Worm (Caenorhabditis elegans) whole organism, mixed stage, embryonic: ENCODE measurements around the gene klp-20.

Experiments
- M03D4.4 ChIP-seq: sonication (generic microtip); optimal IDR thresholded peaks from 2 replicates; lab custom pipeline; 2017; ENCODE audit warnings: mild to moderate bottlenecking, missing genetic modification characterization, missing compliant biosample characterization
- blmp-1 ChIP-seq: fragments of 150-350 bp; optimal IDR thresholded peaks from 2 replicates; lab custom pipeline; 2014; ENCODE audit warnings: missing biosample characterization, missing genetic modification characterization
- ceh-39 ChIP-seq: fragments of 150-350 bp; optimal IDR thresholded peaks from 2 replicates; lab custom pipeline; 2014; ENCODE audit warnings: missing biosample characterization, missing genetic modification characterization
- ceh-43 ChIP-seq: fragments of 200-800 bp; sonication (Bioruptor generic); optimal IDR thresholded peaks from 2 replicates; lab custom pipeline; 2018; ENCODE audit warnings: mild to moderate bottlenecking, missing genetic modification characterization, moderate library complexity, missing compliant biosample characterization
- ceh-83 ChIP-seq: fragments of 200-800 bp; sonication (Bioruptor generic); optimal IDR thresholded peaks from 2 replicates; lab custom pipeline; 2018; ENCODE audit warnings: mild to moderate bottlenecking, missing genetic modification characterization, missing compliant biosample characterization
- ces-1 ChIP-seq: fragments of 150-350 bp; optimal IDR thresholded peaks from 2 replicates; lab custom pipeline; 2014; ENCODE audit warnings: missing biosample characterization, missing genetic modification reagents, missing genetic modification characterization
- cnd-1 ChIP-seq: fragments of 200-800 bp; sonication (Bioruptor generic); optimal IDR thresholded peaks from 2 replicates; lab custom pipeline; 2018; ENCODE audit warnings: mild to moderate bottlenecking, missing genetic modification characterization, missing compliant biosample characterization
- drap-1 ChIP-seq: fragments of 200-800 bp; sonication (Bioruptor generic); optimal IDR thresholded peaks from 3 replicates; lab custom pipeline; 2018; ENCODE audit warnings: mild to moderate bottlenecking, missing genetic modification characterization, missing compliant biosample characterization
- elt-3 ChIP-seq: fragments of 150-350 bp; optimal IDR thresholded peaks from 2 replicates; lab custom pipeline; 2014; ENCODE audit warnings: missing biosample characterization, missing genetic modification characterization
- flh-1 ChIP-seq: fragments of 200-800 bp; sonication (Bioruptor generic); optimal IDR thresholded peaks from 2 replicates; lab custom pipeline; 2018; ENCODE audit warnings: mild to moderate bottlenecking, missing genetic modification characterization, moderate library complexity, missing compliant biosample characterization
- ham-2 ChIP-seq: fragments of 200-800 bp; sonication (Bioruptor generic); optimal IDR thresholded peaks from 2 replicates; lab custom pipeline; 2018; ENCODE audit warnings: mild to moderate bottlenecking, missing genetic modification characterization, missing compliant biosample characterization
- hlh-1 ChIP-seq: fragments of 150-350 bp; optimal IDR thresholded peaks from 2 replicates; lab custom pipeline; 2014; ENCODE audit warnings: missing biosample characterization, missing genetic modification reagents, missing genetic modification characterization
- lin-32 ChIP-seq: fragments of 200-800 bp; sonication (Bioruptor generic); optimal IDR thresholded peaks from 2 replicates; lab custom pipeline; 2018; ENCODE audit warnings: mild to moderate bottlenecking, missing genetic modification characterization, missing compliant biosample characterization
- lsy-2 ChIP-seq: fragments of 150-350 bp; optimal IDR thresholded peaks from 2 replicates; lab custom pipeline; 2014; ENCODE audit warnings: missing biosample characterization, missing genetic modification characterization
- mab-5 ChIP-seq: fragments of 150-350 bp; optimal IDR thresholded peaks from 2 replicates; lab custom pipeline; 2014; ENCODE audit warnings: missing biosample characterization, missing genetic modification characterization
- mep-1 ChIP-seq: fragments of 150-350 bp; optimal IDR thresholded peaks from 2 replicates; lab custom pipeline; 2017; ENCODE audit warnings: missing biosample characterization, missing genetic modification reagents, missing genetic modification characterization, inconsistent platforms
- mls-2 ChIP-seq: sonication (generic microtip); optimal IDR thresholded peaks from 2 replicates; lab custom pipeline; 2016; ENCODE audit warnings: mild to moderate bottlenecking, missing genetic modification characterization, moderate library complexity, missing compliant biosample characterization
- nhr-2 ChIP-seq: fragments of 150-350 bp; optimal IDR thresholded peaks from 2 replicates; lab custom pipeline; 2014; ENCODE audit warnings: missing biosample characterization, missing genetic modification characterization
- nhr-237 ChIP-seq: fragments of 150-350 bp; optimal IDR thresholded peaks from 2 replicates; lab custom pipeline; 2014; ENCODE audit warnings: missing biosample characterization, missing genetic modification characterization
- nhr-28 ChIP-seq: fragments of 150-350 bp; optimal IDR thresholded peaks from 2 replicates; lab custom pipeline; 2014; ENCODE audit warnings: missing biosample characterization, missing genetic modification characterization
- nhr-76 ChIP-seq: sonication (generic microtip); optimal IDR thresholded peaks from 2 replicates; lab custom pipeline; 2017; ENCODE audit warnings: missing biosample characterization, missing genetic modification characterization
- pha-4 ChIP-seq: fragments of 150-350 bp; optimal IDR thresholded peaks from 2 replicates; lab custom pipeline; 2018; ENCODE audit warnings: missing biosample characterization, missing genetic modification reagents, missing genetic modification characterization
- sem-2 ChIP-seq: fragments of 200-800 bp; sonication (Bioruptor generic); optimal IDR thresholded peaks from 2 replicates; lab custom pipeline; 2018; ENCODE audit warnings: mild to moderate bottlenecking, missing genetic modification characterization, missing compliant biosample characterization
- snpc-4 ChIP-seq: fragments of 150-350 bp; optimal IDR thresholded peaks from 2 replicates; lab custom pipeline; 2014; ENCODE audit warnings: missing biosample characterization, missing genetic modification characterization
- sptf-1 ChIP-seq: sonication (generic microtip); optimal IDR thresholded peaks from 2 replicates; lab custom pipeline; 2017; ENCODE audit warnings: mild to moderate bottlenecking, missing genetic modification characterization, moderate library complexity, missing compliant biosample characterization
- tbx-8 ChIP-seq: fragments of 200-800 bp; sonication (Bioruptor generic); optimal IDR thresholded peaks from 2 replicates; lab custom pipeline; 2018; ENCODE audit warnings: mild to moderate bottlenecking, missing genetic modification characterization, moderate library complexity, missing compliant biosample characterization
- unc-120 ChIP-seq: sonication (generic microtip); optimal IDR thresholded peaks from 2 replicates; lab custom pipeline; 2017; ENCODE audit warnings: missing genetic modification characterization, missing compliant biosample characterization; ENCODE audit not compliant: poor library complexity, severe bottlenecking
- unc-39 ChIP-seq: fragments of 150-350 bp; optimal IDR thresholded peaks from 2 replicates; lab custom pipeline; 2014; ENCODE audit warnings: missing biosample characterization, missing genetic modification characterization
- unc-62 ChIP-seq: fragments of 150-350 bp; optimal IDR thresholded peaks from 2 replicates; lab custom pipeline; 2014; ENCODE audit warnings: missing biosample characterization, missing genetic modification reagents, missing genetic modification characterization
- ztf-11 ChIP-seq: fragments of 150-350 bp; optimal IDR thresholded peaks from 2 replicates; lab custom pipeline; 2014; ENCODE audit warnings: missing biosample characterization, missing genetic modification characterization

The klp-20 gene

DNA sequence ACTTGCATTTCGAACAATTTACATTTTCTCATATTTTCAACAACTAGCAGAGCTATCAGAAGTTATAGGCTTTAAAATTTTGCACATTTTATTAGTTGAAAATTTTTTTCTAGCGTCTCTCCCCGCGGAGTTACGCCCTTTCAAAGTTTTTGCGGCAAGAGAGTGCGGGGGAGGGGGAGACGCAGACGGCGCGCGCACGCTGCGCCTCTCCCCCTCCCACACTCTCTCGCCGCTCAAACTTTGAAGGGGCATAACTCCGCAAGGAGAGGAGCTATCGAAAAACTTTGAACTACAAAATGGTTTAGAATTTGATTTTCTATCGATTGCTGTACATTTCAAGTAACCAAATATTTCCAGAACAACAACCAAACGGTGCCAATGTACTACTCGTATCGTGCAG lies 17.2 kb downstream of the klp-20 start:
- no peak for TF ChIP-seq flh-1 (GFP tag; lab: Kevin White, UChicago)
- no peak for TF ChIP-seq elt-3
- no peak for TF ChIP-seq nhr-237 (tag; lab: Kevin White, UChicago)
- TF ChIP-seq lin-32 (GFP tag; lab: Kevin White, UChicago) = no peak
- no peak for TF ChIP-seq cnd-1 (tag; lab: Kevin White, UChicago)
- no peak for TF ChIP-seq ztf-11
- no peak for TF ChIP-seq tbx-8 (GFP tag; lab: Kevin White, UChicago)
- TF ChIP-seq mep-1 (tag; lab: Kevin White, UChicago) = no peak
- TF ChIP-seq ceh-43 (GFP tag; lab: Kevin White, UChicago) = no peak
- TF ChIP-seq unc-62 (GFP tag; lab: Kevin White, UChicago) = no peak
- TF ChIP-seq mls-2 (tag; lab: Kevin White, UChicago) = no peak
- no peak for TF ChIP-seq blmp-1 (tag; lab: Kevin White, UChicago)
- no peak for TF ChIP-seq ham-2 (GFP tag; lab: Kevin White, UChicago)
- no peak for TF ChIP-seq unc-120
- TF ChIP-seq nhr-76 = no peak
- TF ChIP-seq drap-1 (GFP tag; lab: Kevin White, UChicago) = no peak
- no peak for TF ChIP-seq snpc-4 (tag; lab: Kevin White, UChicago)
- TF ChIP-seq nhr-2 (tag; lab: Kevin White, UChicago) = no peak

- TF ChIP-seq ceh-83 (GFP tag; lab: Kevin White, UChicago) = no peak
These were observed 20.3 kb downstream of the klp-20 start, which contains the start of gene hpo-38 for ce11 chrIII:230129-230528. Gene hpo-38, plus strand, starts transcription at chrIII:230429.

- TF ChIP-seq M03D4.4 (tag; lab: Kevin White, UChicago) (peak; percentile 35), pha-4 (tag; lab: Kevin White, UChicago) (no peak), ham-2 (GFP tag; lab: Kevin White, UChicago) (no peak), ceh-43 (GFP tag; lab: Kevin White, UChicago) (no peak), drap-1 (GFP tag; lab: Kevin White, UChicago) (peak; percentile 20), lsy-2 (tag; lab: Kevin White, UChicago) (peak; percentile 20), ztf-11 (no peak), sptf-1 (tag; lab: Kevin White, UChicago) (peak; percentile 62), ces-1 (GFP tag; lab: Kevin White, UChicago) (peak; percentile 76), unc-120 (peak; percentile 44), mab-5 (tag; lab: Kevin White, UChicago) (no peak), ceh-83 (GFP tag; lab: Kevin White, UChicago) (peak; percentile 29), mls-2 (tag; lab: Kevin White, UChicago) (peak; percentile 50), cnd-1 (tag; lab: Kevin White, UChicago) (no peak), ceh-39 (tag; lab: Kevin White, UChicago) (peak; percentile 12)
These were observed 25.3 kb downstream of the klp-20 start for ce11 chrIII:235115-235514.

ce11 chrIII:235544-235943 lies 25.8 kb downstream of the klp-20 start, which contains the start of gene hpo-29:
Gene hpo-29, plus strand, starts transcription at chrIII:235844.
- no peak for TF ChIP-seq hlh-1
- TF ChIP-seq M03D4.4 (tag; lab: Kevin White, UChicago) = no peak
- no peak for TF ChIP-seq ces-1 (GFP tag; lab: Kevin White, UChicago)
- no peak for TF ChIP-seq ceh-83 (GFP tag; lab: Kevin White, UChicago)
- TF ChIP-seq unc-39 (tag; lab: Kevin White, UChicago) = no peak
- TF ChIP-seq ceh-39 (tag; lab: Kevin White, UChicago) = no peak
- no peak for TF ChIP-seq nhr-237 (tag; lab: Kevin White, UChicago)
- TF ChIP-seq nhr-76 = no peak
- no peak for TF ChIP-seq sem-2
- no peak for TF ChIP-seq lsy-2 (tag; lab: Kevin White, UChicago)

DNA sequence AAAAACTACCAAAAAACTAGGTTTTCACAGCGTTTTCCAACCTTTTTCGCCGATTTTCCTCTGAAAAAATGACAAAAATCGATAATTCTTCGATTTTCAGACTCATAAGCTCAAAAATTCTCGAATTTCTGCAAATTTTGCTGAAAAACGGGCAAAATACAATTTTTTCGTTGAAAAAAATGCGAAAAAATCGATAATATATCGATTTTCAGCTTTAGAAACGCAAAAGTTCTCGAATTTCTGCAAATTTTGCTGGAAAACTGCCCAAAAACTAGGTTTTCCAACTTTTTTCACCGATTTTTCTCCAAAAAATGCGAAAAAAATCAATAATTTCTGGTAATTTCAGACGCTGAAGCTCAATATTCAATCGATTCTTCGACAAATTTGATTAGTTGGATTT lies 41.6 kb downstream of the klp-20 start:
- TF ChIP-seq snpc-4 (tag; lab: Kevin White, UChicago) (no peak), lsy-2 (tag; lab: Kevin White, UChicago) (no peak), nhr-237 (tag; lab: Kevin White, UChicago) (no peak), flh-1 (GFP tag; lab: Kevin White, UChicago) (no peak), nhr-28 (tag; lab: Kevin White, UChicago) (no peak), mls-2 (tag; lab: Kevin White, UChicago) (no peak), nhr-76 (no peak), pha-4 (tag; lab: Kevin White, UChicago) (no peak), mep-1 (tag; lab: Kevin White, UChicago) (no peak), ceh-43 (GFP tag; lab: Kevin White, UChicago) (no peak)
- TF ChIP-seq, all 35 proteins: peak for 0
